Worm (Caenorhabditis elegans) whole organism, early embryonic: ENCODE results near the gene pei-1.

Source experiments
- ama-1 ChIP-seq: fragments of 150-350 bp; optimal IDR thresholded peaks from 2 replicates; lab custom pipeline; 2014
- flt-1 ChIP-seq: fragments of 200-800 bp; sonication (Bioruptor generic); IDR thresholded peaks from 2 replicates; pipeline ENCODE4 v1.3.6; 2022; ENCODE audit warnings: missing genetic modification characterization, missing compliant biosample characterization
- hmg-4 ChIP-seq: fragments of 200-800 bp; sonication (Bioruptor generic); optimal IDR thresholded peaks from 2 replicates; lab custom pipeline; 2018; ENCODE audit warnings: mild to moderate bottlenecking, missing genetic modification characterization, missing compliant biosample characterization
- hnd-1 ChIP-seq: sonication (generic microtip); optimal IDR thresholded peaks from 2 replicates; lab custom pipeline; 2016; ENCODE audit warnings: missing genetic modification characterization, missing compliant biosample characterization
- pes-1 ChIP-seq: fragments of 200-800 bp; sonication (Bioruptor generic); IDR thresholded peaks from 2 replicates; pipeline ENCODE4 v1.3.6; 2022; ENCODE audit warnings: missing genetic modification reagents, missing genetic modification characterization, missing compliant biosample characterization
- scrt-1 ChIP-seq: fragments of 200-800 bp; sonication (Bioruptor generic); IDR thresholded peaks from 2 replicates; pipeline ENCODE4 v1.3.6; 2022; ENCODE audit warnings: missing genetic modification characterization, missing compliant biosample characterization
- tbx-37 ChIP-seq: fragments of 200-800 bp; sonication (Bioruptor generic); conservative IDR thresholded peaks from 2 replicates; pipeline ENCODE4 v1.3.6; 2022; ENCODE audit warnings: missing genetic modification reagents, missing genetic modification characterization, missing compliant biosample characterization
- tra-4 ChIP-seq: sonication (generic microtip); optimal IDR thresholded peaks from 2 replicates; lab custom pipeline; 2017; ENCODE audit warnings: missing genetic modification characterization, missing compliant biosample characterization

DNA sequence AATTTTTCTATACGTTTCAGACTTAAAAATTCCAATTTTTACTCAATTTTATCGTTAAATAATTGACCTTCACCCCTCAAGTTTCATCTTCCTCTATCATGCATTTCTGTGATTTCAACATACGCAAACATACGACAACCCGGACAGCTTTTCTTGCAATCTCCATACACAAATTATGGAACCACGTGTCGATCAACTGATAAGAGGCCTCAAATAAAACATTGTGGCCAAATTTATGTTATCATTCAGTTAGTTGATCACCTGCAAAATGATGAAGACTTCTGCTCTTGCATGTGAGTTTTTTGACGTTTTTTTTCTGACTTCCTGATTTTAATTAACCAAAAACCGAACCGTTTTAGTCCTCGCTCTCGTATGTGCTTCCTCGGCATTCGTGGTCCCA, 1.1 kb upstream of the pei-1 start, which contains the start of gene spp-18:
- TF ChIP-seq hmg-4 = no peak
- no peak for TF ChIP-seq pes-1
- TF ChIP-seq ama-1 (lab: Kevin White, UChicago) = no peak
- no peak for TF ChIP-seq hnd-1
- TF ChIP-seq tbx-37 = no peak
- no peak for TF ChIP-seq scrt-1
- TF ChIP-seq flt-1 (GFP tag; lab: Robert Waterston, UW) = no peak
- TF ChIP-seq tra-4 = no peak
